Worm (Caenorhabditis elegans) whole organism, early embryonic: ENCODE measurements around the gene R13D7.2.

Experiments
- B0310.2 ChIP-seq: sonication (generic microtip); optimal IDR thresholded peaks from 2 replicates; lab custom pipeline; 2016; ENCODE audit warnings: mild to moderate bottlenecking, missing genetic modification characterization, missing compliant biosample characterization
- hmg-4 ChIP-seq: fragments of 200-800 bp; sonication (Bioruptor generic); optimal IDR thresholded peaks from 2 replicates; lab custom pipeline; 2018; ENCODE audit warnings: mild to moderate bottlenecking, missing genetic modification characterization, missing compliant biosample characterization
- scrt-1 ChIP-seq: fragments of 200-800 bp; sonication (Bioruptor generic); IDR thresholded peaks from 2 replicates; pipeline ENCODE4 v1.3.6; 2022; ENCODE audit warnings: missing genetic modification characterization, missing compliant biosample characterization

- TF ChIP-seq scrt-1: no peak
- TF ChIP-seq hmg-4 (GFP tag; lab: Kevin White, UChicago): no peak
- TF ChIP-seq B0310.2 (tag; lab: Kevin White, UChicago): no peak
Observed at ce11 chrV:7426594-7426993, 16.9 kb downstream of the R13D7.2 start, which contains the start of gene srw-68.
